Fruit fly (Drosophila melanogaster) whole organism, embryonic: ENCODE data around the gene Cul3.

ENCODE experiments used
- ATbp ChIP-seq: fragments of 200-800 bp; sonication (Bioruptor generic); optimal IDR thresholded peaks from 2 replicates; lab custom pipeline; 2017; ENCODE audit warnings: missing biosample characterization, mild to moderate bottlenecking, missing genetic modification characterization, missing genetic modification reagents
- Atf6 ChIP-seq: fragments of 200-800 bp; sonication (Bioruptor generic); IDR thresholded peaks from 2 replicates; pipeline ENCODE4 v1.3.6; 2022; ENCODE audit warnings: missing biosample characterization, missing genetic modification characterization
- Awh ChIP-seq: fragments of 200-800 bp; sonication (Bioruptor generic); IDR thresholded peaks from 2 replicates; pipeline ENCODE4, ENCODE4 v1.3.6; 2022; ENCODE audit warnings: missing biosample characterization, missing genetic modification characterization
- CG10431 ChIP-seq: fragments of 200-800 bp; sonication (Bioruptor generic); optimal IDR thresholded peaks from 3 replicates; lab custom pipeline; 2018; ENCODE audit warnings: missing biosample characterization, mild to moderate bottlenecking, missing genetic modification characterization
- CG11695 ChIP-seq: fragments of 200-800 bp; sonication (Bioruptor generic); IDR thresholded peaks from 3 replicates; pipeline ENCODE4 v1.3.6; 2022; ENCODE audit warnings: missing biosample characterization, missing genetic modification characterization
- CG11696 ChIP-seq: fragments of 200-800 bp; sonication (Bioruptor generic); IDR thresholded peaks from 2 replicates; pipeline ENCODE4 v1.3.6; 2022; ENCODE audit warnings: missing biosample characterization, missing genetic modification characterization
- CG13296 ChIP-seq: fragments of 200-800 bp; sonication (Bioruptor generic); optimal IDR thresholded peaks from 3 replicates; lab custom pipeline; 2018; ENCODE audit warnings: missing biosample characterization, mild to moderate bottlenecking, missing genetic modification characterization
- CG13624 ChIP-seq: fragments of 200-800 bp; sonication (Bioruptor generic); optimal IDR thresholded peaks from 2 replicates; lab custom pipeline; 2016; ENCODE audit warnings: missing biosample characterization, missing genetic modification characterization
- CG16813 ChIP-seq: fragments of 200-800 bp; sonication (Bioruptor generic); IDR thresholded peaks from 3 replicates; pipeline ENCODE4 v1.3.6; 2022; ENCODE audit warnings: missing biosample characterization, missing genetic modification characterization; ENCODE audit not compliant: partially characterized antibody
- CG17802 ChIP-seq: fragments of 200-800 bp; sonication (Bioruptor generic); optimal IDR thresholded peaks from 2 replicates; lab custom pipeline; 2018; ENCODE audit warnings: missing biosample characterization, mild to moderate bottlenecking, missing genetic modification characterization, moderate library complexity
- CG18599 ChIP-seq: fragments of 200-800 bp; sonication (Bioruptor generic); optimal IDR thresholded peaks from 3 replicates; lab custom pipeline; 2017; ENCODE audit warnings: missing biosample characterization, missing genetic modification characterization, mild to moderate bottlenecking, moderate library complexity, missing genetic modification reagents
- CG2875 ChIP-seq: fragments of 200-800 bp; sonication (Bioruptor generic); optimal IDR thresholded peaks from 2 replicates; lab custom pipeline; 2017; ENCODE audit warnings: missing biosample characterization, mild to moderate bottlenecking, missing genetic modification characterization, missing genetic modification reagents
- CG31224 ChIP-seq: fragments of 200-800 bp; sonication (Bioruptor generic); IDR thresholded peaks from 2 replicates; pipeline ENCODE4 v1.3.6; 2022; ENCODE audit warnings: missing biosample characterization, missing genetic modification characterization
- CG31365 ChIP-seq: fragments of 200-800 bp; sonication (Bioruptor generic); optimal IDR thresholded peaks from 2 replicates; lab custom pipeline; 2018; ENCODE audit warnings: missing biosample characterization, mild to moderate bottlenecking, missing genetic modification characterization
- CG3407 ChIP-seq: fragments of 200-800 bp; sonication (Bioruptor generic); optimal IDR thresholded peaks from 2 replicates; lab custom pipeline; 2018; ENCODE audit warnings: missing biosample characterization, mild to moderate bottlenecking, missing genetic modification characterization
- CG34376 ChIP-seq: fragments of 200-800 bp; sonication (Bioruptor generic); optimal IDR thresholded peaks from 2 replicates; lab custom pipeline; 2018; ENCODE audit warnings: missing biosample characterization, mild to moderate bottlenecking, missing genetic modification characterization
- CG4424 ChIP-seq: fragments of 200-800 bp; sonication (Bioruptor generic); optimal IDR thresholded peaks from 3 replicates; lab custom pipeline; 2016; ENCODE audit warnings: missing biosample characterization, missing genetic modification characterization
- CG5953 ChIP-seq: fragments of 200-800 bp; sonication (Bioruptor generic); IDR thresholded peaks from 2 replicates; pipeline ENCODE4 v1.3.6; 2022; ENCODE audit warnings: missing biosample characterization, missing genetic modification characterization
- CG6813 ChIP-seq: fragments of 200-800 bp; sonication (Bioruptor generic); optimal IDR thresholded peaks from 2 replicates; lab custom pipeline; 2017; ENCODE audit warnings: missing biosample characterization, missing genetic modification characterization, mild to moderate bottlenecking, moderate library complexity, missing genetic modification reagents
- CG8089 ChIP-seq: fragments of 200-800 bp; sonication (Bioruptor generic); optimal IDR thresholded peaks from 3 replicates; lab custom pipeline; 2016; ENCODE audit warnings: missing biosample characterization, missing genetic modification characterization
- CG8281 ChIP-seq: fragments of 200-800 bp; sonication (Bioruptor generic); optimal IDR thresholded peaks from 2 replicates; lab custom pipeline; 2018; ENCODE audit warnings: missing biosample characterization, mild to moderate bottlenecking, missing genetic modification characterization, moderate library complexity
- Dbx ChIP-seq: fragments of 200-800 bp; sonication (Bioruptor generic); IDR thresholded peaks from 3 replicates; pipeline ENCODE4 v1.3.6; 2022; ENCODE audit warnings: missing biosample characterization, missing genetic modification characterization
- Doc3 ChIP-seq: fragments of 200-800 bp; sonication (Bioruptor generic); IDR thresholded peaks from 3 replicates; pipeline ENCODE4 v1.3.6; 2022; ENCODE audit warnings: missing biosample characterization, missing genetic modification characterization; ENCODE audit not compliant: partially characterized antibody
- Eip74EF ChIP-seq, 2 experiments: fragments of 200-800 bp in 1 of 2; fragments of >200 bp in 1 of 2; sonication (Bioruptor generic) in 1 of 2; optimal IDR thresholded peaks; 2 replicates each; lab custom pipeline; 2017 to 2019; ENCODE audit warnings: missing biosample characterization in 2 of 2, missing genetic modification characterization in 2 of 2, mild to moderate bottlenecking in 1 of 2, moderate library complexity in 1 of 2
- Fer1 ChIP-seq: fragments of 200-800 bp; sonication (Bioruptor generic); optimal IDR thresholded peaks from 2 replicates; lab custom pipeline; 2017; ENCODE audit warnings: missing biosample characterization, mild to moderate bottlenecking, missing genetic modification characterization
- HLH4C ChIP-seq: fragments of 200-800 bp; sonication (Bioruptor generic); IDR thresholded peaks from 3 replicates; pipeline ENCODE4 v1.3.6; 2022; ENCODE audit warnings: missing biosample characterization, missing genetic modification characterization; ENCODE audit not compliant: partially characterized antibody
- MTF-1 ChIP-seq: fragments of 200-800 bp; sonication (Bioruptor generic); optimal IDR thresholded peaks from 2 replicates; lab custom pipeline; 2018; ENCODE audit warnings: missing biosample characterization, mild to moderate bottlenecking, missing genetic modification characterization, borderline replicate concordance
- Nf-YA ChIP-seq: fragments of 200-800 bp; sonication (Bioruptor generic); IDR thresholded peaks from 2 replicates; pipeline ENCODE4 v1.3.6; 2022; ENCODE audit warnings: missing biosample characterization, missing genetic modification characterization
- Trl ChIP-seq, 3 experiments: fragments of >200 bp in 2 of 3; fragments of 200-800 bp in 1 of 3; sonication (Bioruptor generic) in 1 of 3; optimal IDR thresholded peaks; 2 replicates in 1 of 3; 3 replicates in 2 of 3; lab custom pipeline; 2016 to 2017; ENCODE audit warnings: missing biosample characterization in 1 of 3, missing genetic modification characterization in 1 of 3
- ap ChIP-seq: fragments of 200-800 bp; sonication (Bioruptor generic); IDR thresholded peaks from 2 replicates; pipeline ENCODE4 v1.3.6; 2022; ENCODE audit warnings: missing biosample characterization, missing genetic modification characterization
- bigmax ChIP-seq: fragments of 200-800 bp; sonication (Bioruptor generic); optimal IDR thresholded peaks from 2 replicates; lab custom pipeline; 2018; ENCODE audit warnings: missing biosample characterization, mild to moderate bottlenecking, missing genetic modification characterization
- caup ChIP-seq: fragments of 200-800 bp; sonication (Bioruptor generic); optimal IDR thresholded peaks from 3 replicates; lab custom pipeline; 2017; ENCODE audit warnings: missing biosample characterization, mild to moderate bottlenecking, missing genetic modification characterization, moderate library complexity; ENCODE audit not compliant: severe bottlenecking
- dpn ChIP-seq, 2 experiments: fragments of 200-800 bp; sonication (Bioruptor generic); optimal IDR thresholded peaks; 3 replicates each; lab custom pipeline; 2016; ENCODE audit warnings: missing biosample characterization in 2 of 2, missing genetic modification characterization in 2 of 2
- ems ChIP-seq: fragments of 200-800 bp; sonication (Bioruptor generic); optimal IDR thresholded peaks from 3 replicates; lab custom pipeline; 2016; ENCODE audit warnings: missing biosample characterization, missing genetic modification characterization
- fu2 ChIP-seq: fragments of 200-800 bp; sonication (Bioruptor generic); optimal IDR thresholded peaks from 2 replicates; lab custom pipeline; 2016; ENCODE audit warnings: missing biosample characterization, missing genetic modification characterization
- kni ChIP-seq: fragments of 200-800 bp; sonication (Bioruptor generic); optimal IDR thresholded peaks from 3 replicates; lab custom pipeline; 2017; ENCODE audit warnings: mild to moderate bottlenecking, missing biosample characterization, missing genetic modification reagents, missing genetic modification characterization
- lilli ChIP-seq: fragments of 200-800 bp; sonication (Bioruptor generic); optimal IDR thresholded peaks from 3 replicates; lab custom pipeline; 2016; ENCODE audit warnings: missing biosample characterization, missing genetic modification characterization
- maf-S ChIP-seq: fragments of 200-800 bp; sonication (Bioruptor generic); optimal IDR thresholded peaks from 2 replicates; lab custom pipeline; 2016; ENCODE audit warnings: missing biosample characterization, missing genetic modification characterization
- mld ChIP-seq: fragments of 200-800 bp; sonication (Bioruptor generic); IDR thresholded peaks from 3 replicates; pipeline ENCODE4 v1.3.6; 2022; ENCODE audit warnings: missing biosample characterization, missing genetic modification characterization; ENCODE audit not compliant: partially characterized antibody
- otp ChIP-seq: fragments of 200-800 bp; sonication (Bioruptor generic); IDR thresholded peaks from 3 replicates; pipeline ENCODE4, ENCODE4 v1.3.6; 2022; ENCODE audit warnings: missing biosample characterization, missing genetic modification characterization
- salm ChIP-seq: fragments of 200-800 bp; sonication (Bioruptor generic); optimal IDR thresholded peaks from 2 replicates; lab custom pipeline; 2018; ENCODE audit warnings: missing biosample characterization, mild to moderate bottlenecking, missing genetic modification characterization
- sd ChIP-seq: fragments of 200-800 bp; sonication (Bioruptor generic); optimal IDR thresholded peaks from 3 replicates; lab custom pipeline; 2018; ENCODE audit warnings: missing biosample characterization, mild to moderate bottlenecking, missing genetic modification characterization, moderate library complexity
- sim ChIP-seq: fragments of 200-800 bp; sonication (Bioruptor generic); IDR thresholded peaks from 2 replicates; pipeline ENCODE4 v1.3.6; 2022; ENCODE audit warnings: missing biosample characterization, missing genetic modification characterization
- stc ChIP-seq: fragments of 200-800 bp; sonication (Bioruptor generic); IDR thresholded peaks from 2 replicates; pipeline ENCODE4 v1.3.6; 2022; ENCODE audit warnings: missing biosample characterization, missing genetic modification characterization
- sug ChIP-seq: fragments of 200-800 bp; optimal IDR thresholded peaks from 2 replicates; lab custom pipeline; 2019; ENCODE audit warnings: missing biosample characterization, mild to moderate bottlenecking, missing genetic modification characterization, moderate library complexity
- z ChIP-seq: fragments of 200-800 bp; sonication (Bioruptor generic); IDR thresholded peaks from 3 replicates; pipeline ENCODE4 v1.3.6; 2022; ENCODE audit warnings: missing biosample characterization, missing genetic modification characterization
- zfh1 ChIP-seq: fragments of 200-800 bp; sonication (Bioruptor generic); IDR thresholded peaks from 3 replicates; pipeline ENCODE4 v1.3.6; 2022; ENCODE audit warnings: missing biosample characterization, missing genetic modification characterization

The Cul3 gene

dm6 chr2L:15264483-15264987 lies 7.3 kb downstream of the Cul3 start, which contains the start of gene yuri (continued):
- peak; percentile 39; the same call in 1 of the 3 replicates for TF ChIP-seq z (GFP tag; lab: Robert Waterston, UW)
- TF ChIP-seq CG13296 (GFP tag; lab: Kevin White, UChicago): peak; percentile 63
- peak in 1 of 2 experiments; percentile 43 for TF ChIP-seq Eip74EF (GFP tag; optimal IDR thresholded peaks at IDR 0.05; lab: Kevin White, UChicago)
- peak; percentile 72 for TF ChIP-seq Fer1 (GFP tag; lab: Kevin White, UChicago)
- peak; percentile 4 for TF ChIP-seq ems
- TF ChIP-seq sug (tag; lab: Kevin White, UChicago): peak; percentile 47
- TF ChIP-seq Doc3 (GFP tag; lab: Robert Waterston, UW): no peak
- TF ChIP-seq CG11696: 0 out of 2 replicates have a peak, but pooled peaks have one; percentile 38
- 0 out of 3 replicates have a peak, but pooled peaks have one; percentile 28 for TF ChIP-seq zfh1 (GFP tag; lab: Robert Waterston, UW)
- no peak for TF ChIP-seq sim
- TF ChIP-seq kni (GFP tag; lab: Kevin White, UChicago): peak; percentile 79
- peak; percentile 70 for TF ChIP-seq sd (tag; lab: Kevin White, UChicago)
- no peak for TF ChIP-seq CG8281 (tag; lab: Kevin White, UChicago)
- TF ChIP-seq mld (GFP tag; lab: Robert Waterston, UW): 0 out of 3 replicates have a peak, but pooled peaks have one; percentile 18
- TF ChIP-seq bigmax: peak; percentile 1
- TF ChIP-seq stc (GFP tag; lab: Robert Waterston, UW): peak; percentile 31; the same call in 1 of the 2 replicates
- TF ChIP-seq CG13624: peak; percentile 21
- TF ChIP-seq Trl (optimal IDR thresholded peaks at IDR 0.05; lab: Kevin White, UChicago): peak; percentile 90 to 92
- TF ChIP-seq Trl (GFP tag; optimal IDR thresholded peaks at IDR 0.05; lab: Kevin White, UChicago): peak; percentile 72
- 0 out of 2 replicates have a peak, but pooled peaks have one; percentile 40 for TF ChIP-seq CG5953 (GFP tag; lab: Robert Waterston, UW)
- TF ChIP-seq CG3407 (GFP tag; lab: Kevin White, UChicago): peak; percentile 34
- TF ChIP-seq lilli (GFP tag; lab: Kevin White, UChicago): peak; percentile 18
- TF ChIP-seq CG4424 (GFP tag; lab: Kevin White, UChicago): no peak
- no peak for TF ChIP-seq dpn (GFP tag; optimal IDR thresholded peaks at IDR 0.05; lab: Kevin White, UChicago)
- TF ChIP-seq fu2: no peak
- TF ChIP-seq CG18599 (GFP tag; lab: Kevin White, UChicago): peak; percentile 57
- TF ChIP-seq Dbx: peak; percentile 68; the same call in 2 of the 3 replicates
- TF ChIP-seq Awh (GFP tag; lab: Robert Waterston, UW): peak; percentile 51; the same call in 1 of the 2 replicates
- peak; percentile 56 for TF ChIP-seq caup
- no peak for TF ChIP-seq CG17802 (tag; lab: Kevin White, UChicago)
- TF ChIP-seq CG16813 (GFP tag; lab: Robert Waterston, UW): no peak
- TF ChIP-seq Nf-YA: peak; percentile 37; the same call in 1 of the 2 replicates
- TF ChIP-seq CG34376: peak; percentile 81
- peak; percentile 70; the same call in 1 of the 2 replicates for TF ChIP-seq Atf6 (GFP tag; lab: Robert Waterston, UW)
- 0 out of 2 replicates have a peak, but pooled peaks have one; percentile 8 for TF ChIP-seq CG31224 (GFP tag; lab: Robert Waterston, UW)
- peak; percentile 72; the same call in 2 of the 3 replicates for TF ChIP-seq otp (GFP tag; lab: Robert Waterston, UW)
- peak; percentile 36; the same call in 1 of the 3 replicates for TF ChIP-seq HLH4C (GFP tag; lab: Robert Waterston, UW)
- TF ChIP-seq CG10431 (GFP tag; lab: Kevin White, UChicago): peak; percentile 60
- TF ChIP-seq salm (tag; lab: Kevin White, UChicago): no peak
- TF ChIP-seq CG6813: peak; percentile 59
- TF ChIP-seq ap (GFP tag; lab: Robert Waterston, UW): no peak
- no peak for TF ChIP-seq CG8089 (GFP tag; lab: Kevin White, UChicago)
- peak; percentile 45 for TF ChIP-seq ATbp (GFP tag; lab: Kevin White, UChicago)
- peak; percentile 51 for TF ChIP-seq CG31365 (tag; lab: Kevin White, UChicago)
- peak; percentile 77 for TF ChIP-seq MTF-1
- TF ChIP-seq maf-S (GFP tag; lab: Kevin White, UChicago): no peak
- peak; percentile 35; the same call in 1 of the 3 replicates for TF ChIP-seq CG11695 (GFP tag; lab: Robert Waterston, UW)
- peak; percentile 28 for TF ChIP-seq CG2875
